Worm (Caenorhabditis elegans): ENCODE results near the gene Y45G12C.1.

DNA sequence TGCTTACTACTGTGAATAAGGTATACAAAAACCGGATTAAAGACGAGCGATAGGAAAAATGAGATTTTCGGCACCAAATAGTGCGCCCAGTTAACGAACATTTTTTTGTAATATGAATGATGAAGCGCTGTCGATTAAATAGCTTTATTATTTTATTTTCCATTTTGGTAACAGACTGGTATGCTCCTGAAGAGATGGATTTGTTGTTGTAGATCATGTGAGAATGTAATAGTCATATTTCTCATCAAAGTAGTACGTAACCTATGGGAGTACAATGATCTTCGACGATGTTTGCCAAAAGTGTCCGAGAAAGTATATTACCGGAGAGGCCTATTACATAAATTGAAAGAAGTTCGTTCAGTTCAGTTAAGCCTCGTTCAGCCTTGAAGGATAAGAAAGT is 5.2 kb downstream of the Y45G12C.1 start, which contains the start of gene srj-19:
- TF ChIP-seq efl-1 (optimal IDR thresholded peaks at IDR 0.05) (no peak), efl-1 (GFP tag; optimal IDR thresholded peaks at IDR 0.05 in 1 of 2) (no peak), egl-27 (tag; optimal IDR thresholded peaks at IDR 0.05) (no peak), blmp-1 (tag; optimal IDR thresholded peaks at IDR 0.05) (no peak), aly-2 (tag; optimal IDR thresholded peaks at IDR 0.05) (no peak), isw-1 (GFP tag; IDR thresholded peaks at IDR 0.05) (no peak)

Data from whole organism, L1 larva.